Fruit fly (Drosophila melanogaster) whole organism, prepupa: ENCODE measurements around the gene upd3.

Source experiments
- CG10631 ChIP-seq: fragments of 200-800 bp; sonication (Bioruptor generic); optimal IDR thresholded peaks from 2 replicates; lab custom pipeline; 2016; ENCODE audit warnings: missing biosample characterization, missing genetic modification characterization
- CG11902 ChIP-seq: fragments of 200-800 bp; sonication (Bioruptor generic); optimal IDR thresholded peaks from 3 replicates; lab custom pipeline; 2016; ENCODE audit warnings: missing biosample characterization, missing genetic modification characterization
- CG3032 ChIP-seq: fragments of 200-800 bp; optimal IDR thresholded peaks from 2 replicates; lab custom pipeline; 2019; ENCODE audit warnings: missing biosample characterization, mild to moderate bottlenecking, missing genetic modification characterization, moderate library complexity
- CG31627 ChIP-seq: fragments of 200-800 bp; sonication (Bioruptor generic); optimal IDR thresholded peaks from 3 replicates; lab custom pipeline; 2016; ENCODE audit warnings: missing biosample characterization, missing genetic modification characterization
- CG32006 ChIP-seq: fragments of 200-800 bp; sonication (Bioruptor generic); optimal IDR thresholded peaks from 3 replicates; lab custom pipeline; 2017; ENCODE audit warnings: missing biosample characterization, mild to moderate bottlenecking, missing genetic modification characterization
- CG8119 ChIP-seq: fragments of 200-800 bp; sonication (Bioruptor generic); IDR thresholded peaks from 3 replicates; pipeline ENCODE4 v1.3.6; 2022; ENCODE audit warnings: missing biosample characterization, missing genetic modification characterization
- CG8632 ChIP-seq: fragments of 200-800 bp; sonication (Bioruptor generic); optimal IDR thresholded peaks from 3 replicates; lab custom pipeline; 2016; ENCODE audit warnings: missing biosample characterization, missing genetic modification characterization
- CG9139 ChIP-seq: fragments of 200-800 bp; sonication (Bioruptor generic); optimal IDR thresholded peaks from 3 replicates; lab custom pipeline; 2017; ENCODE audit warnings: missing biosample characterization, mild to moderate bottlenecking, missing genetic modification characterization
- Eip78C ChIP-seq: fragments of 200-800 bp; sonication (Bioruptor generic); peaks from one replicate; lab custom pipeline; 2016; ENCODE audit warnings: missing biosample characterization, missing genetic modification characterization
- Eip93F ChIP-seq: fragments of 200-800 bp; sonication (Bioruptor generic); optimal IDR thresholded peaks from 2 replicates; lab custom pipeline; 2016; ENCODE audit warnings: missing biosample characterization, mild to moderate bottlenecking, missing genetic modification characterization
- Hr38 ChIP-seq: sonication (Bioruptor generic); optimal IDR thresholded peaks from 2 replicates; lab custom pipeline; 2016; ENCODE audit warnings: missing biosample characterization, missing genetic modification characterization
- Hr39 ChIP-seq: fragments of 200-800 bp; sonication (Bioruptor generic); optimal IDR thresholded peaks from 2 replicates; lab custom pipeline; 2016; ENCODE audit warnings: missing biosample characterization, missing genetic modification characterization
- Met ChIP-seq: fragments of 200-800 bp; sonication (Bioruptor generic); optimal IDR thresholded peaks from 3 replicates; lab custom pipeline; 2016; ENCODE audit warnings: missing biosample characterization, missing genetic modification characterization
- cyc ChIP-seq: fragments of 200-800 bp; sonication (Bioruptor generic); optimal IDR thresholded peaks from 3 replicates; lab custom pipeline; 2016; ENCODE audit warnings: missing biosample characterization, missing genetic modification characterization
- eg ChIP-seq: fragments of 200-800 bp; sonication (Bioruptor generic); IDR thresholded peaks from 3 replicates; pipeline ENCODE4 v1.3.6; 2022; ENCODE audit warnings: missing biosample characterization, missing genetic modification characterization
- esn ChIP-seq: fragments of 200-800 bp; sonication (Bioruptor generic); optimal IDR thresholded peaks from 2 replicates; lab custom pipeline; 2016; ENCODE audit warnings: missing biosample characterization, mild to moderate bottlenecking, missing genetic modification characterization, moderate library complexity
- fd85E ChIP-seq: fragments of 200-800 bp; sonication (Bioruptor generic); optimal IDR thresholded peaks from 3 replicates; lab custom pipeline; 2016; ENCODE audit warnings: missing biosample characterization, missing genetic modification characterization
- fkh ChIP-seq: fragments of 200-800 bp; sonication (Bioruptor generic); optimal IDR thresholded peaks from 3 replicates; lab custom pipeline; 2017; ENCODE audit warnings: missing biosample characterization, mild to moderate bottlenecking, missing genetic modification characterization, moderate library complexity
- lz ChIP-seq: fragments of 200-800 bp; sonication (Bioruptor generic); optimal IDR thresholded peaks from 3 replicates; lab custom pipeline; 2016; ENCODE audit warnings: missing biosample characterization, missing genetic modification characterization
- salr ChIP-seq, 2 experiments: fragments of 200-800 bp; sonication (Bioruptor generic); optimal IDR thresholded peaks; 3 replicates each; lab custom pipeline; 2016 to 2018; ENCODE audit warnings: missing biosample characterization in 2 of 2, missing genetic modification characterization in 2 of 2, mild to moderate bottlenecking in 1 of 2

Gene upd3

DNA sequence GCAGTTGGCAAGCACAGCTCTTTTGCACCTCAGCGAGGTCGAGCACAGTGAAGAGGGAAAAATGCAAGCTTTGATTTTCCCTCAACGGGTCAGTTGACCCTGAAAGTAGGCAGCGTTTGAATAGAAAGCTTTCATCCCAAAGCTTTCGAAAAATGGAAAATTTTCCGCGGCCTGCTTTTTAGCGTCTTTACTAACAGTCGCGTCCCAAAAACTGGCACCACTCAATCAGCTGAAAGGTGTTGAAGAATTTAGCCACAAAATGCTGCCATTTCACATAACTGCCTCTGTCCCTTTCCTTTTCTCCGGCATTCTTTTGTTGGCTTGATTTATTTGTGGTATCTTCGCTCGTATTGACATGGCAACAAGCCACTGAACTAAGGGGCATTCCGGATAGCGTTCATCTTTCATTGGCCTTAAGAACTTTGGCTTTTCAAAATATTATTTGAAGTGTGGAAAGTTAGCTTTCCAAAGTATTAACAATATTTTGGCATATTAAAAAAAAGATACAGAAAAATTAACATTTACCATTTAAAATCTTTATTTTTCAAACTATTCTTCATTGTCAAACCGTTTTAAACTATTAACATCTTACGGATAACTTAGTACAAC is 43.0 kb downstream of the upd3 start (continued):
- no peak for TF ChIP-seq CG3032
- peak; percentile 56 for TF ChIP-seq esn (GFP tag; lab: Kevin White, UChicago)
- TF ChIP-seq CG11902 (GFP tag; lab: Kevin White, UChicago): no peak
- TF ChIP-seq salr (GFP tag; optimal IDR thresholded peaks at IDR 0.05; lab: Kevin White, UChicago): peak in 1 of 2 experiments; percentile 42
- peak; percentile 56 for TF ChIP-seq CG32006 (GFP tag; lab: Kevin White, UChicago)
- peak; percentile 52 for TF ChIP-seq CG31627 (GFP tag; lab: Kevin White, UChicago)
- TF ChIP-seq CG9139: no peak
- no peak for TF ChIP-seq cyc
- peak; percentile 33 for TF ChIP-seq Met (GFP tag; lab: Kevin White, UChicago)
- peak; percentile 69 for TF ChIP-seq Hr39 (GFP tag; lab: Kevin White, UChicago)
- TF ChIP-seq Eip78C (GFP tag; lab: Kevin White, UChicago): peak; percentile 47
- TF ChIP-seq fd85E (GFP tag; lab: Kevin White, UChicago): no peak
- TF ChIP-seq CG8632 (GFP tag; lab: Kevin White, UChicago): no peak
- peak; percentile 32 for TF ChIP-seq lz (GFP tag; lab: Kevin White, UChicago)
- TF ChIP-seq CG10631 (GFP tag; lab: Kevin White, UChicago): no peak
- no peak for TF ChIP-seq Hr38 (GFP tag; lab: Kevin White, UChicago)
- 0 out of 3 replicates have a peak, but pooled peaks have one; percentile 23 for TF ChIP-seq eg

DNA sequence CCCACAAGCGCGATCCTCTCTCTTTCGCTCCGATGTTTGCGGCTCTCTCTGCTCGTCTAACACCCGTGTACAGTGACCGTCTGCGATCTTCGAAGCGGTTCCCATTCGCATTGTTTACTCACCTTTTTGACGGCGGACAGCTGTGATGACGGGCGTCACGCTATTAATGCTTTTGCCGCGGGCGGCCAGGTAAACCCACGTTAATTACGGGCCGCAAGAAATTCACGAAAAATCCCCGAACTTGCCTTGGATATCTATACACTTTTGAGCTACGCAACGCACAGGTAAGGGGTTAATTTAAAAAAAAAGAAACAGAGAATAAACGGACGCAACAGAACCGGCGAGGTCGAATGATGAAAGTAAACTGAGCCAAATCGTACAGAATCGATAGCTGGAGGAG is 43.8 kb downstream of the upd3 start, which contains the start of gene CG6023:
CG6023 (minus strand) TSS at position 369 of the 400 bp plus-strand sequence.
- TF ChIP-seq Eip93F (GFP tag; lab: Kevin White, UChicago) (no peak), fkh (peak; percentile 61)

DNA sequence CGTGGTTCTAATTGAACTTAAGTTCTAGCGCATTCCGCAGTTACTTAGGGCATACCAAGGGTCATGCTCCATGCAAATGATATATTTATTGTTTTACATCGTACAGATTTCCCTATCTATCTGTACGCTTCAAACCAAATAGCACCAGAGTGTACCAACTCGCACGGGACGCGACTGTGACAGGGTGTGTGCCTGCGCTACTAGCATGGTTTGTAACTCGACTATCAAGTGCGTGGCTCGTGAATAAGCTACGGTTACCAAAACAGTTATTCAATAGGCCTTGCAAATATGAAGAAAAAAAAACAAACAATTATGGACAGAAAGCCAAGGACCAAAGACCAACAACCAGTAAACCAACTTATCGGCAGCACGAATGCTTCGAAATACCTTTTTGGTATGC is 44.3 kb downstream of the upd3 start:
- peak; percentile 17 for TF ChIP-seq CG10631 (GFP tag; lab: Kevin White, UChicago)
- TF ChIP-seq CG8119 (GFP tag; lab: Robert Waterston, UW): no peak
